Fruit fly (Drosophila melanogaster) whole organism, embryonic: Measurements from ENCODE around the gene CG1143.

ENCODE experiments used
- Abd-B ChIP-seq: fragments of 200-800 bp; sonication (Bioruptor generic); optimal IDR thresholded peaks from 2 replicates; lab custom pipeline; 2018; ENCODE audit warnings: missing biosample characterization, mild to moderate bottlenecking, missing genetic modification characterization, moderate library complexity
- Atf3 ChIP-seq: fragments of 200-800 bp; sonication (Bioruptor generic); optimal IDR thresholded peaks from 3 replicates; lab custom pipeline; 2016; ENCODE audit warnings: missing biosample characterization, missing genetic modification characterization
- CG1024 ChIP-seq: fragments of 200-800 bp; sonication (Bioruptor generic); IDR thresholded peaks from 2 replicates; pipeline ENCODE4 v1.3.6; 2022; ENCODE audit warnings: missing biosample characterization, missing genetic modification characterization
- CG10431 ChIP-seq: fragments of 200-800 bp; sonication (Bioruptor generic); optimal IDR thresholded peaks from 3 replicates; lab custom pipeline; 2018; ENCODE audit warnings: missing biosample characterization, mild to moderate bottlenecking, missing genetic modification characterization
- CG12071 ChIP-seq: fragments of 200-800 bp; sonication (Bioruptor generic); optimal IDR thresholded peaks from 3 replicates; lab custom pipeline; 2018; ENCODE audit warnings: missing biosample characterization, mild to moderate bottlenecking, missing genetic modification characterization
- CG14860 ChIP-seq: fragments of 200-800 bp; sonication (Bioruptor generic); IDR thresholded peaks from 3 replicates; pipeline ENCODE4 v1.3.6; 2022; ENCODE audit warnings: missing biosample characterization, missing genetic modification characterization; ENCODE audit not compliant: partially characterized antibody
- CG15073 ChIP-seq: fragments of 200-800 bp; sonication (Bioruptor generic); optimal IDR thresholded peaks from 2 replicates; lab custom pipeline; 2016; ENCODE audit warnings: missing biosample characterization, missing genetic modification characterization
- CG16813 ChIP-seq: fragments of 200-800 bp; sonication (Bioruptor generic); IDR thresholded peaks from 3 replicates; pipeline ENCODE4 v1.3.6; 2022; ENCODE audit warnings: missing biosample characterization, missing genetic modification characterization; ENCODE audit not compliant: partially characterized antibody
- CG17802 ChIP-seq: fragments of 200-800 bp; sonication (Bioruptor generic); optimal IDR thresholded peaks from 2 replicates; lab custom pipeline; 2018; ENCODE audit warnings: missing biosample characterization, mild to moderate bottlenecking, missing genetic modification characterization, moderate library complexity
- CG17912 ChIP-seq: fragments of 200-800 bp; sonication (Bioruptor generic); optimal IDR thresholded peaks from 2 replicates; lab custom pipeline; 2018; ENCODE audit warnings: missing biosample characterization, mild to moderate bottlenecking, missing genetic modification characterization
- CG3995 ChIP-seq: fragments of 200-800 bp; sonication (Bioruptor generic); optimal IDR thresholded peaks from 3 replicates; lab custom pipeline; 2016; ENCODE audit warnings: missing biosample characterization, missing genetic modification characterization
- CG4854 ChIP-seq: fragments of 200-800 bp; sonication (Bioruptor generic); optimal IDR thresholded peaks from 2 replicates; lab custom pipeline; 2016; ENCODE audit warnings: missing biosample characterization, missing genetic modification characterization, inconsistent platforms
- CG5245 ChIP-seq: fragments of 200-800 bp; sonication (Bioruptor generic); optimal IDR thresholded peaks from 3 replicates; lab custom pipeline; 2016; ENCODE audit warnings: missing biosample characterization, missing genetic modification characterization
- CG5953 ChIP-seq: fragments of 200-800 bp; sonication (Bioruptor generic); IDR thresholded peaks from 2 replicates; pipeline ENCODE4 v1.3.6; 2022; ENCODE audit warnings: missing biosample characterization, missing genetic modification characterization
- CG6175 ChIP-seq: fragments of 200-800 bp; sonication (Bioruptor generic); IDR thresholded peaks from 3 replicates; pipeline ENCODE4 v1.3.6; 2022; ENCODE audit warnings: missing biosample characterization, missing genetic modification characterization
- Chrac-16 ChIP-seq: fragments of 200-800 bp; sonication (Bioruptor generic); optimal IDR thresholded peaks from 3 replicates; lab custom pipeline; 2016; ENCODE audit warnings: missing biosample characterization, missing genetic modification characterization
- D19A ChIP-seq: fragments of 200-800 bp; optimal IDR thresholded peaks from 3 replicates; lab custom pipeline; 2019; ENCODE audit warnings: missing biosample characterization, mild to moderate bottlenecking, missing genetic modification characterization, moderate library complexity
- Dad ChIP-seq: fragments of 200-800 bp; sonication (Bioruptor generic); optimal IDR thresholded peaks from 3 replicates; lab custom pipeline; 2016; ENCODE audit warnings: missing biosample characterization, missing genetic modification characterization
- Dek ChIP-seq: fragments of 200-800 bp; sonication (Bioruptor generic); optimal IDR thresholded peaks from 3 replicates; lab custom pipeline; 2019; ENCODE audit warnings: missing biosample characterization, mild to moderate bottlenecking, missing genetic modification characterization, moderate library complexity
- Dfd ChIP-seq, 2 experiments: fragments of >200 bp; optimal IDR thresholded peaks; 2 replicates each; lab custom pipeline; 2017; ENCODE audit warnings: missing biosample characterization in 2 of 2, missing genetic modification characterization in 2 of 2
- Doc3 ChIP-seq: fragments of 200-800 bp; sonication (Bioruptor generic); IDR thresholded peaks from 3 replicates; pipeline ENCODE4 v1.3.6; 2022; ENCODE audit warnings: missing biosample characterization, missing genetic modification characterization; ENCODE audit not compliant: partially characterized antibody
- Hr39 ChIP-seq: fragments of >200 bp; optimal IDR thresholded peaks from 2 replicates; lab custom pipeline; 2017
- NC2α ChIP-seq: fragments of 200-800 bp; sonication (Bioruptor generic); optimal IDR thresholded peaks from 2 replicates; lab custom pipeline; 2016; ENCODE audit warnings: missing biosample characterization, missing genetic modification characterization
- NFAT ChIP-seq: fragments of 200-800 bp; sonication (Bioruptor generic); IDR thresholded peaks from 2 replicates; pipeline ENCODE4 v1.3.6; 2022; ENCODE audit warnings: missing biosample characterization, missing genetic modification characterization
- Rx ChIP-seq: fragments of 200-800 bp; sonication (Bioruptor generic); IDR thresholded peaks from 2 replicates; pipeline ENCODE4 v1.3.6; 2022; ENCODE audit warnings: missing biosample characterization, missing genetic modification characterization
- Sox100B ChIP-seq: fragments of 200-800 bp; sonication (Bioruptor generic); optimal IDR thresholded peaks from 3 replicates; lab custom pipeline; 2018; ENCODE audit warnings: missing biosample characterization, mild to moderate bottlenecking, missing genetic modification characterization
- Tbp ChIP-seq: fragments of >200 bp; optimal IDR thresholded peaks from 2 replicates; lab custom pipeline; 2018; ENCODE audit warnings: missing biosample characterization, missing genetic modification characterization
- aop ChIP-seq: fragments of 200-800 bp; sonication (Bioruptor generic); IDR thresholded peaks from 2 replicates; pipeline ENCODE4 v1.3.6; 2022; ENCODE audit warnings: missing biosample characterization, missing genetic modification characterization
- danr ChIP-seq: fragments of 200-800 bp; sonication (Bioruptor generic); IDR thresholded peaks from 2 replicates; pipeline ENCODE4 v1.3.6; 2022; ENCODE audit warnings: missing biosample characterization, missing genetic modification characterization
- dmrt11E ChIP-seq: fragments of 200-800 bp; sonication (Bioruptor generic); optimal IDR thresholded peaks from 3 replicates; lab custom pipeline; 2018; ENCODE audit warnings: missing biosample characterization, mild to moderate bottlenecking, missing genetic modification characterization, moderate library complexity
- ewg ChIP-seq: fragments of 200-800 bp; sonication (Bioruptor generic); optimal IDR thresholded peaks from 3 replicates; lab custom pipeline; 2017; ENCODE audit warnings: mild to moderate bottlenecking, missing biosample characterization, missing genetic modification reagents, missing genetic modification characterization
- fd102C ChIP-seq: fragments of 200-800 bp; sonication (Bioruptor generic); optimal IDR thresholded peaks from 2 replicates; lab custom pipeline; 2018; ENCODE audit warnings: missing biosample characterization, mild to moderate bottlenecking, missing genetic modification characterization, moderate library complexity
- gsb ChIP-seq: fragments of 200-800 bp; sonication (Bioruptor generic); IDR thresholded peaks from 2 replicates; pipeline ENCODE4 v1.3.6; 2022; ENCODE audit warnings: missing biosample characterization, missing genetic modification characterization
- hbn ChIP-seq: fragments of 200-800 bp; sonication (Bioruptor generic); IDR thresholded peaks from 2 replicates; pipeline ENCODE4 v1.3.6; 2022; ENCODE audit warnings: missing biosample characterization, missing genetic modification characterization; ENCODE audit not compliant: partially characterized antibody
- insv ChIP-seq, 2 experiments: fragments of 200-800 bp; sonication (Bioruptor generic); optimal IDR thresholded peaks; 3 replicates each; lab custom pipeline; 2016 to 2018; ENCODE audit warnings: missing biosample characterization in 2 of 2, missing genetic modification characterization in 2 of 2
- ken ChIP-seq: fragments of 200-800 bp; sonication (Bioruptor generic); IDR thresholded peaks from 3 replicates; pipeline ENCODE4 v1.3.6; 2022; ENCODE audit warnings: missing biosample characterization, missing genetic modification characterization
- klu ChIP-seq: fragments of 200-800 bp; sonication (Bioruptor generic); IDR thresholded peaks from 2 replicates; pipeline ENCODE4 v1.3.6; 2022; ENCODE audit warnings: missing biosample characterization, missing genetic modification characterization
- nerfin-1 ChIP-seq: fragments of 200-800 bp; sonication (Bioruptor generic); optimal IDR thresholded peaks from 3 replicates; lab custom pipeline; 2019; ENCODE audit warnings: missing biosample characterization, mild to moderate bottlenecking, missing genetic modification characterization, moderate library complexity
- odd ChIP-seq: fragments of 200-800 bp; sonication (Bioruptor generic); optimal IDR thresholded peaks from 2 replicates; lab custom pipeline; 2017; ENCODE audit warnings: missing biosample characterization, mild to moderate bottlenecking, missing genetic modification characterization
- row ChIP-seq: fragments of 200-800 bp; sonication (Bioruptor generic); IDR thresholded peaks from 3 replicates; pipeline ENCODE4 v1.3.6; 2022; ENCODE audit warnings: missing biosample characterization, missing genetic modification characterization
- schlank ChIP-seq: fragments of 200-800 bp; sonication (Bioruptor generic); optimal IDR thresholded peaks from 2 replicates; lab custom pipeline; 2018; ENCODE audit warnings: missing biosample characterization, mild to moderate bottlenecking, missing genetic modification characterization
- seq ChIP-seq: fragments of 200-800 bp; sonication (Bioruptor generic); IDR thresholded peaks from 2 replicates; pipeline ENCODE4 v1.3.6; 2022; ENCODE audit warnings: missing biosample characterization, missing genetic modification characterization
- sim ChIP-seq: fragments of 200-800 bp; sonication (Bioruptor generic); IDR thresholded peaks from 2 replicates; pipeline ENCODE4 v1.3.6; 2022; ENCODE audit warnings: missing biosample characterization, missing genetic modification characterization
- sob ChIP-seq: fragments of 200-800 bp; sonication (Bioruptor generic); IDR thresholded peaks from 2 replicates; pipeline ENCODE4 v1.3.6; 2022; ENCODE audit warnings: missing biosample characterization, missing genetic modification characterization
- stc ChIP-seq: fragments of 200-800 bp; sonication (Bioruptor generic); IDR thresholded peaks from 2 replicates; pipeline ENCODE4 v1.3.6; 2022; ENCODE audit warnings: missing biosample characterization, missing genetic modification characterization
- sug ChIP-seq: fragments of 200-800 bp; optimal IDR thresholded peaks from 2 replicates; lab custom pipeline; 2019; ENCODE audit warnings: missing biosample characterization, mild to moderate bottlenecking, missing genetic modification characterization, moderate library complexity
- tll ChIP-seq, 2 experiments: fragments of 200-800 bp in 1 of 2; fragments of >200 bp in 1 of 2; sonication (Bioruptor generic) in 1 of 2; optimal IDR thresholded peaks; 2 replicates each; lab custom pipeline; 2017 to 2019; ENCODE audit warnings: missing biosample characterization in 2 of 2, missing genetic modification characterization in 2 of 2, mild to moderate bottlenecking in 1 of 2, moderate library complexity in 1 of 2
- wor ChIP-seq: fragments of 200-800 bp; sonication (Bioruptor generic); IDR thresholded peaks from 2 replicates; pipeline ENCODE4 v1.3.6; 2022; ENCODE audit warnings: missing biosample characterization, missing genetic modification characterization
- zfh1 ChIP-seq: fragments of 200-800 bp; sonication (Bioruptor generic); IDR thresholded peaks from 3 replicates; pipeline ENCODE4 v1.3.6; 2022; ENCODE audit warnings: missing biosample characterization, missing genetic modification characterization

Gene CG1143

DNA sequence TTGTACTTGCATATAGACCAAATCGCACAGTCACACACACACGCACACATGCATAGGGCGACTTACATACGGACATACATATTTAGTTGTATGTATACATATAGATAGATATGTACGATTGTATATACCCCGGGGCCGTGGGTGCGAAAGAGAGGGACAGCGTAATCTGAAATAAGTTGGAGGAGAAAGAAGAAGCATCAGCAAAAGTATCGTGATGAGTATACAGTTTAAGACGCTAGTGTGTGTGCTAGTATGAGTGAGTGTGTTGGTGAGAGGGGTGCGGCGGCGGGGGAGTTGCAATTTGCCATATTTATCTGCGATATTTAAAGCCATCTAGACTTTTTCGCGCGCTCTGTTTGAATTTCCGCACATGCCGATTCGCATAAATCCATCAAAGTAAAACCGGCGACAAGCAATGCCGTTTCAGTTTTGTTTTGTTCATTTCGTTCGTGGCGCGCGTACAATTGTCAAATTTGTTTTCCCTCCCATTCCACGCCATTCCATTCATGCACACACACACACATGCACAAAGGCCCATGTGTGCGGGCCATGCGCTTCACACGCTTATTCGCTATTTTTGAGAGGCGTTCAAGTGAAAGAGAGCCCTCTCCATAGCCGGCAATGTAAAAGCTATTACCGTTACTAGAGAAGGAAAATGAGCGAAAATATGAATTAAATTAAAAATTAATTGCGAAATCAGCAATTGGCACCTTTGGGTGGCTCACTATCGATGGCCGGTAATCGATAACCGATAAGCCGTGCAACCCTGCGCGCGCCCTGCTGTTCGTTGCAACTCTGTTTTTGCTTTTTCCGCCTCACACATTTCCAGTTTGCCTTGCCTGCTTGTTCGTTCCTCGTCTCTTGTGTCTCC, 10.0 kb upstream of the CG1143 start:
- TF ChIP-seq stc (peak; percentile 77), Atf3 (GFP tag; lab: Kevin White, UChicago) (peak; percentile 59), seq (GFP tag; lab: Robert Waterston, UW) (peak; percentile 56; the same call in 1 of the 2 replicates), CG1024 (peak; percentile 62), nerfin-1 (tag; lab: Kevin White, UChicago) (peak; percentile 71), Dad (GFP tag; lab: Kevin White, UChicago) (peak; percentile 92), CG12071 (peak; percentile 85), hbn (GFP tag; lab: Robert Waterston, UW) (peak; percentile 55), gsb (GFP tag; lab: Robert Waterston, UW) (peak; percentile 74), CG5953 (peak; percentile 63; the same call in 1 of the 2 replicates), D19A (tag; lab: Kevin White, UChicago) (peak; percentile 6), sim (GFP tag; lab: Robert Waterston, UW) (peak; percentile 75), odd (peak; percentile 93), CG15073 (GFP tag; lab: Kevin White, UChicago) (no peak), danr (peak; percentile 43; the same call in 1 of the 2 replicates), insv (GFP tag; optimal IDR thresholded peaks at IDR 0.05; lab: Kevin White, UChicago) (peak in 1 of 2 experiments; percentile 84), ken (GFP tag; lab: Robert Waterston, UW) (peak; percentile 78; the same call in 2 of the 3 replicates), Tbp (peak; percentile 5), sob (peak; percentile 86), row (peak; percentile 61), CG6175 (peak; percentile 64; the same call in 2 of the 3 replicates), zfh1 (peak; percentile 86), schlank (tag; lab: Kevin White, UChicago) (peak; percentile 82), NC2α (GFP tag; lab: Kevin White, UChicago) (peak; percentile 73), Chrac-16 (peak; percentile 51), NFAT (GFP tag; lab: Robert Waterston, UW) (peak; percentile 85), aop (GFP tag; lab: Robert Waterston, UW) (no peak), ewg (GFP tag; lab: Kevin White, UChicago) (peak; percentile 90), klu (no peak), wor (GFP tag; lab: Robert Waterston, UW) (0 out of 2 replicates have a peak, but pooled peaks have one; percentile 18), CG5245 (GFP tag; lab: Kevin White, UChicago) (peak; percentile 41), Rx (GFP tag; lab: Robert Waterston, UW) (peak; percentile 74), CG14860 (GFP tag; lab: Robert Waterston, UW) (peak; percentile 83), Sox100B (GFP tag; lab: Kevin White, UChicago) (peak; percentile 86), Hr39 (lab: Kevin White, UChicago) (no peak), CG10431 (GFP tag; lab: Kevin White, UChicago) (peak; percentile 93), CG16813 (GFP tag; lab: Robert Waterston, UW) (peak; percentile 77), sug (tag; lab: Kevin White, UChicago) (peak; percentile 78), CG17802 (tag; lab: Kevin White, UChicago) (peak; percentile 54), CG3995 (peak; percentile 67), Dek (no peak), CG17912 (peak; percentile 91), fd102C (GFP tag; lab: Kevin White, UChicago) (peak; percentile 67), CG4854 (peak; percentile 71), Doc3 (GFP tag; lab: Robert Waterston, UW) (peak; percentile 66; the same call in 2 of the 3 replicates), dmrt11E (tag; lab: Kevin White, UChicago) (peak; percentile 65), Dfd (GFP tag; optimal IDR thresholded peaks at IDR 0.05; lab: Kevin White, UChicago) (no peak), tll (GFP tag; optimal IDR thresholded peaks at IDR 0.05; lab: Kevin White, UChicago) (no peak), Abd-B (GFP tag; lab: Kevin White, UChicago) (no peak)
